Worm (Caenorhabditis elegans) whole organism, L3 larva: Measurements from ENCODE around the gene srz-103.

ENCODE experiments used
- ZK546.5 ChIP-seq: sonication (generic microtip); optimal IDR thresholded peaks from 2 replicates; lab custom pipeline; 2017; ENCODE audit warnings: missing biosample characterization, missing genetic modification characterization
- ama-1 ChIP-seq: fragments of 150-350 bp; optimal IDR thresholded peaks from 2 replicates; lab custom pipeline; 2018
- mdl-1 ChIP-seq: fragments of 150-350 bp; optimal IDR thresholded peaks from 2 replicates; lab custom pipeline; 2014; ENCODE audit warnings: missing biosample characterization, missing genetic modification characterization
- nhr-77 ChIP-seq: fragments of 150-350 bp; optimal IDR thresholded peaks from 2 replicates; lab custom pipeline; 2014; ENCODE audit warnings: missing biosample characterization, missing genetic modification characterization
- skn-1 ChIP-seq: fragments of 150-350 bp; optimal IDR thresholded peaks from 2 replicates; lab custom pipeline; 2014; ENCODE audit warnings: missing biosample characterization, missing genetic modification characterization
- unc-62 ChIP-seq: fragments of 150-350 bp; sonication (generic microtip); optimal IDR thresholded peaks from 4 replicates; lab custom pipeline; 2014; ENCODE audit warnings: missing biosample characterization, missing genetic modification reagents, missing genetic modification characterization
- zag-1 ChIP-seq: fragments of 150-350 bp; optimal IDR thresholded peaks from 2 replicates; lab custom pipeline; 2014; ENCODE audit warnings: missing biosample characterization, missing genetic modification characterization

DNA sequence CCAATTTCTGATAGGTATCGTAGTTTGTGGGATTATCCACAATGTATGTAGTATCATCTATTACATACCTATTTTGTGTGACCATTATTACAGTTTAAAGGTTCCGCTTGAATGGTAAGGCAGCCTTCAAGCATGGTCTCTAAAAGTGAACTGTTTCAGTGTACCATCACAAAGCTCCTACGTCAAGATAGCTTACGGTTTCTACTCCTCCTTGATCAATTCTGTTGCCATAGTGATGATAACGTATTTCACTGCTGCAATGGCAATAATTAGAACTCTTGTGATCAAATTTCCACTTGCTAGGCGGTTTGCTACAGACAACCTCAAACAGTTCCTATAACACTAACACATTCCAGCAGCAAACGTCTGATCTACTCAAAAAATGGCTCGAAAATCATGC lies 4.2 kb upstream of the srz-103 start:
- TF ChIP-seq zag-1 (tag; lab: Kevin White, UChicago) (no peak), ama-1 (no peak), mdl-1 (tag; lab: Kevin White, UChicago) (no peak), unc-62 (GFP tag; lab: Kevin White, UChicago) (no peak), nhr-77 (no peak), ZK546.5 (tag; lab: Kevin White, UChicago) (no peak), skn-1 (no peak)
